Worm (Caenorhabditis elegans) whole organism, L3 larva: Measurements from ENCODE around the gene daf-14.

Experiments
- R02D3.7 ChIP-seq: fragments of 150-350 bp; optimal IDR thresholded peaks from 2 replicates; lab custom pipeline; 2014; ENCODE audit warnings: missing biosample characterization, missing genetic modification characterization
- ceh-16 ChIP-seq: sonication (generic microtip); optimal IDR thresholded peaks from 2 replicates; lab custom pipeline; 2017; ENCODE audit warnings: missing biosample characterization, missing genetic modification characterization
- ceh-82 ChIP-seq: fragments of 150-350 bp; optimal IDR thresholded peaks from 2 replicates; lab custom pipeline; 2014; ENCODE audit warnings: missing biosample characterization, missing genetic modification characterization
- ceh-9 ChIP-seq: sonication (generic microtip); optimal IDR thresholded peaks from 2 replicates; lab custom pipeline; 2018; ENCODE audit warnings: missing biosample characterization, missing genetic modification characterization
- daf-12 ChIP-seq: fragments of 150-350 bp; optimal IDR thresholded peaks from 2 replicates; lab custom pipeline; 2014; ENCODE audit warnings: missing biosample characterization, missing genetic modification reagents, missing genetic modification characterization
- egl-5 ChIP-seq: fragments of 150-350 bp; optimal IDR thresholded peaks from 2 replicates; lab custom pipeline; 2017; ENCODE audit warnings: missing biosample characterization, missing genetic modification reagents, missing genetic modification characterization, inconsistent platforms
- elt-1 ChIP-seq: fragments of 150-350 bp; optimal IDR thresholded peaks from 2 replicates; lab custom pipeline; 2014; ENCODE audit warnings: missing biosample characterization, missing genetic modification characterization
- elt-2 ChIP-seq: sonication (generic microtip); optimal IDR thresholded peaks from 2 replicates; lab custom pipeline; 2016; ENCODE audit warnings: missing genetic modification reagents, mild to moderate bottlenecking, missing genetic modification characterization, missing compliant biosample characterization
- elt-3 ChIP-seq, 3 experiments: fragments of 150-350 bp in 1 of 3; sonication (generic microtip) in 2 of 3; optimal IDR thresholded peaks; 2 replicates in 2 of 3; 4 replicates in 1 of 3; lab custom pipeline; 2014 to 2017; ENCODE audit warnings: missing biosample characterization in 3 of 3, missing genetic modification characterization in 3 of 3
- fkh-2 ChIP-seq: fragments of 150-350 bp; optimal IDR thresholded peaks from 2 replicates; lab custom pipeline; 2014; ENCODE audit warnings: missing biosample characterization, missing genetic modification reagents, missing genetic modification characterization
- fos-1 ChIP-seq: fragments of 150-350 bp; optimal IDR thresholded peaks from 2 replicates; lab custom pipeline; 2014; ENCODE audit warnings: missing biosample characterization, missing genetic modification characterization
- hmg-11 ChIP-seq: sonication (generic microtip); optimal IDR thresholded peaks from 2 replicates; lab custom pipeline; 2016; ENCODE audit warnings: missing genetic modification characterization, missing compliant biosample characterization
- jun-1 ChIP-seq: fragments of 150-350 bp; optimal IDR thresholded peaks from 2 replicates; lab custom pipeline; 2014; ENCODE audit warnings: missing biosample characterization, missing genetic modification reagents, missing genetic modification characterization
- lin-15B ChIP-seq: fragments of 150-350 bp; optimal IDR thresholded peaks from 2 replicates; lab custom pipeline; 2014; ENCODE audit warnings: missing biosample characterization, missing genetic modification characterization
- lin-39 ChIP-seq: fragments of 150-350 bp; optimal IDR thresholded peaks from 2 replicates; lab custom pipeline; 2018; ENCODE audit warnings: missing biosample characterization, missing genetic modification reagents, missing genetic modification characterization
- lsy-12 ChIP-seq: sonication (generic microtip); optimal IDR thresholded peaks from 2 replicates; lab custom pipeline; 2016; ENCODE audit warnings: mild to moderate bottlenecking, missing genetic modification characterization, missing compliant biosample characterization
- mdl-1 ChIP-seq: fragments of 150-350 bp; optimal IDR thresholded peaks from 2 replicates; lab custom pipeline; 2014; ENCODE audit warnings: missing biosample characterization, missing genetic modification characterization
- mml-1 ChIP-seq: fragments of 150-350 bp; sonication (generic microtip); optimal IDR thresholded peaks from 3 replicates; lab custom pipeline; 2014; ENCODE audit warnings: missing biosample characterization, missing genetic modification characterization
- nfya-1 ChIP-seq: sonication (generic microtip); optimal IDR thresholded peaks from 2 replicates; lab custom pipeline; 2017; ENCODE audit warnings: missing genetic modification characterization, mild to moderate bottlenecking, missing compliant biosample characterization, antibody characterized with exemption, moderate library complexity; ENCODE audit not compliant: insufficient read depth
- nhr-11 ChIP-seq: fragments of 150-350 bp; optimal IDR thresholded peaks from 2 replicates; lab custom pipeline; 2014; ENCODE audit warnings: missing biosample characterization, missing genetic modification characterization
- nhr-23 ChIP-seq: fragments of 150-350 bp; optimal IDR thresholded peaks from 2 replicates; lab custom pipeline; 2014; ENCODE audit warnings: missing biosample characterization, missing genetic modification reagents, missing genetic modification characterization
- nhr-237 ChIP-seq: fragments of 150-350 bp; optimal IDR thresholded peaks from 2 replicates; lab custom pipeline; 2014; ENCODE audit warnings: missing biosample characterization, missing genetic modification characterization
- nhr-25 ChIP-seq: sonication (generic microtip); optimal IDR thresholded peaks from 2 replicates; lab custom pipeline; 2017; ENCODE audit warnings: missing biosample characterization, missing genetic modification characterization
- nhr-28 ChIP-seq: fragments of 150-350 bp; optimal IDR thresholded peaks from 2 replicates; lab custom pipeline; 2014; ENCODE audit warnings: missing biosample characterization, missing genetic modification characterization
- nhr-67 ChIP-seq: fragments of 150-350 bp; optimal IDR thresholded peaks from 2 replicates; lab custom pipeline; 2014; ENCODE audit warnings: missing biosample characterization, missing genetic modification characterization
- nhr-76 ChIP-seq: fragments of 150-350 bp; sonication (generic microtip); optimal IDR thresholded peaks from 5 replicates; lab custom pipeline; 2014; ENCODE audit warnings: missing biosample characterization, missing genetic modification characterization
- nhr-77 ChIP-seq: fragments of 150-350 bp; optimal IDR thresholded peaks from 2 replicates; lab custom pipeline; 2014; ENCODE audit warnings: missing biosample characterization, missing genetic modification characterization
- pha-4 ChIP-seq: fragments of 150-350 bp; optimal IDR thresholded peaks from 2 replicates; lab custom pipeline; 2014; ENCODE audit warnings: missing biosample characterization, missing genetic modification reagents, missing genetic modification characterization
- pqm-1 ChIP-seq: fragments of 150-350 bp; optimal IDR thresholded peaks from 2 replicates; lab custom pipeline; 2017; ENCODE audit warnings: missing biosample characterization, missing genetic modification characterization, inconsistent platforms
- sea-2 ChIP-seq: fragments of 150-350 bp; sonication (generic microtip); optimal IDR thresholded peaks from 4 replicates; lab custom pipeline; 2014; ENCODE audit warnings: missing biosample characterization, missing genetic modification reagents, missing genetic modification characterization
- snpc-4 ChIP-seq: fragments of 150-350 bp; optimal IDR thresholded peaks from 2 replicates; lab custom pipeline; 2014; ENCODE audit warnings: missing biosample characterization, missing genetic modification characterization
- tbx-2 ChIP-seq: sonication (generic microtip); optimal IDR thresholded peaks from 2 replicates; lab custom pipeline; 2016; ENCODE audit warnings: mild to moderate bottlenecking, missing genetic modification characterization, missing compliant biosample characterization
- unc-39 ChIP-seq: sonication (generic microtip); optimal IDR thresholded peaks from 4 replicates; lab custom pipeline; 2017; ENCODE audit warnings: missing biosample characterization, missing genetic modification characterization
- unc-62 ChIP-seq: fragments of 150-350 bp; sonication (generic microtip); optimal IDR thresholded peaks from 4 replicates; lab custom pipeline; 2014; ENCODE audit warnings: missing biosample characterization, missing genetic modification reagents, missing genetic modification characterization
- zag-1 ChIP-seq: fragments of 150-350 bp; optimal IDR thresholded peaks from 2 replicates; lab custom pipeline; 2014; ENCODE audit warnings: missing biosample characterization, missing genetic modification characterization
- ztf-11 ChIP-seq: fragments of 150-350 bp; optimal IDR thresholded peaks from 2 replicates; lab custom pipeline; 2014; ENCODE audit warnings: missing biosample characterization, missing genetic modification characterization
- ztf-4 ChIP-seq: fragments of 150-350 bp; optimal IDR thresholded peaks from 2 replicates; lab custom pipeline; 2014; ENCODE audit warnings: missing biosample characterization, missing genetic modification characterization

daf-14 gene

DNA sequence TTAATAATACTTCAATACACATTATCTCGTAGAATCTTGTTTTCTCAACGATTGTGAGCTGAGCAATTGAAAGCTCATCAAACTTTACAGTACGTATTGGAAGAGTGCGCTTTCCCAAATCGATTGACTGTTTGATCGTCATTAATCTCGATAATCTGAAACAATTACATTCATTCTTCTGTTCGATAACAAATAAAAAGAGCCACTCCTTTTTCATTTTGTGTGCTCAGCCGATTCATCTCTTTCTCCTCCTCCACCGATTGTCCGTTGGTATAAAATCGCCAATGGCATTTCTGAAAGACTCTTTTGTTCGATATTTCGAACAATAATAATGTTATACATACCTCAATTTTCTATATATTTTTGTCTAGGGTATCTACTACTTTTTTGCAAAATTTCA lies 26.7 kb upstream of the daf-14 start, which contains the start of gene nas-12:
Gene nas-12 (plus strand): TSS at position 301 of the 400 bp plus-strand sequence.
- no peak for TF ChIP-seq nhr-237 (tag; lab: Kevin White, UChicago)
- TF ChIP-seq pha-4 (tag; lab: Kevin White, UChicago): no peak
- TF ChIP-seq ceh-16: no peak
- TF ChIP-seq lin-15B: no peak

DNA sequence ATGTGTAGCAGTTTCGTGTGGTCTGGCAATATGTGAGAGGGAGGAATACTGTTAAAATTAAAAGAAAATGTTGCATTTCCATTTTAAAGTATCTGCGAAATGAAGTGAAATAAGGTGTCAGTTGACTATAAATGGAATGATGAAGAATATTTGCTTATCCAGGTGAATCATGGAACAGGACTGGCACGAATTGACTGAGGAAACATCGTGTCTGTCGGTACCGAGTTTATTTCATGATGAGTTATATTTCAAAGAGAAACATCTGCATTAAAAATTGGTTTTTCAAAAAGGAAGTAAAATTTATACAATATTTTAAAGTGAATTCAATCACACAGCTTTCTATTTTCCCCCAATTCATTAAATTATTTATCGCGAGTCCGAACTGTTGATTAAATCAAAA lies 22.9 kb upstream of the daf-14 start, which contains the start of gene F01G10.6:
Gene F01G10.6 (minus strand): TSS at position 101 of the 400 bp plus-strand sequence.
- TF ChIP-seq unc-62 (GFP tag; lab: Kevin White, UChicago) (no peak), lin-39 (tag; lab: Kevin White, UChicago) (no peak), R02D3.7 (tag; lab: Kevin White, UChicago) (no peak), nhr-11 (tag; lab: Kevin White, UChicago) (no peak), zag-1 (tag; lab: Kevin White, UChicago) (no peak), sea-2 (no peak), lin-15B (no peak), nhr-76 (tag; lab: Kevin White, UChicago) (no peak), elt-3 (tag; optimal IDR thresholded peaks at IDR 0.05; lab: Kevin White, UChicago) (no peak), hmg-11 (tag; lab: Kevin White, UChicago) (no peak), nhr-28 (tag; lab: Kevin White, UChicago) (no peak), nhr-237 (tag; lab: Kevin White, UChicago) (no peak)

DNA sequence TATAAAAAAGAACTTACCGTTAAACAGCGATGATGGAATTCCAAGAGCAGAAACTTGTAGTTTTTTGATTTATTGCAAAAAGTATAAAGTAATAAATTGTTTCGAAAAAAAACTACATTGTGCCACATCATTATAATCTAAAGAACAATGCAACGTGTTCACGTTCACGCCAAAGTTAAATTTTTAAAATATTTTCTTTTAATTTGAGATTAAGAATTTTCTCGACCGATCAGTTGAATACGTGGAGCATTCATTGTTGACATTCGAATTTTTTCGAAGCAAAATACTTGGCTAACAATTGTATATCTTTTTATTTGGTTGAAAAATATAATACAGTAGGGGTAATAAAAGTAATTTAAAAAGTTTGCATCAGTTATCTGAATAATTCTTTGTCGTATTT lies 19.5 kb upstream of the daf-14 start, which contains the start of gene F01G10.5:
Gene F01G10.5 (minus strand): TSS at position 101 of the 400 bp plus-strand sequence.
- no peak for TF ChIP-seq ceh-9

DNA sequence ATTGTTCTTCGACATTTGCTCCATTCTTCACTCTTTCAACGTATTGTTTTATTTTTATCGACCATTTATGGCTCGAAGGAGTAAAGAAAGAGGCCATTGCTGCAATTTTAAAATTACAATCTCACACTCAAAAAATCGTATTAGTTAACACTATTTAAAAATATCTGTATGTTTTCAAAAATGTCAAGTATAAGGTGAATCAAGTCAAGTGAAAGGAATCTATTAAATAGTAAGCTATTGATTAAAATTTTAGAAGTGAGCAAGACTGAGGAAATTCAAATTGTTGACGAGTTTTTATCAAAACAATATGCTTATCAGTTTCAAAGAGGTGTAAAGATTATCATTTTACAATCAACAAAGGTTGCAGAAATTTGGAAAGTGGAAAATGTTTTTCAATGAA lies 18.0 kb upstream of the daf-14 start, which contains the start of gene F01G10.4:
Gene F01G10.4 (minus strand): TSS at position 101 of the 400 bp plus-strand sequence.
- TF ChIP-seq hmg-11 (tag; lab: Kevin White, UChicago): no peak
- TF ChIP-seq ztf-11: no peak
- TF ChIP-seq lin-39 (tag; lab: Kevin White, UChicago): no peak
- TF ChIP-seq nhr-67 (tag; lab: Kevin White, UChicago): no peak
- no peak for TF ChIP-seq jun-1 (tag; lab: Kevin White, UChicago)
- no peak for TF ChIP-seq nhr-77
- TF ChIP-seq nhr-76 (tag; lab: Kevin White, UChicago): no peak
- TF ChIP-seq lsy-12: no peak
- TF ChIP-seq mdl-1: no peak
- TF ChIP-seq nhr-23 (tag; lab: Kevin White, UChicago): no peak
- no peak for TF ChIP-seq nhr-28 (tag; lab: Kevin White, UChicago)
- TF ChIP-seq unc-39: no peak
- TF ChIP-seq fkh-2 (tag; lab: Kevin White, UChicago): no peak
- TF ChIP-seq, all 47 proteins: peak for 0

DNA sequence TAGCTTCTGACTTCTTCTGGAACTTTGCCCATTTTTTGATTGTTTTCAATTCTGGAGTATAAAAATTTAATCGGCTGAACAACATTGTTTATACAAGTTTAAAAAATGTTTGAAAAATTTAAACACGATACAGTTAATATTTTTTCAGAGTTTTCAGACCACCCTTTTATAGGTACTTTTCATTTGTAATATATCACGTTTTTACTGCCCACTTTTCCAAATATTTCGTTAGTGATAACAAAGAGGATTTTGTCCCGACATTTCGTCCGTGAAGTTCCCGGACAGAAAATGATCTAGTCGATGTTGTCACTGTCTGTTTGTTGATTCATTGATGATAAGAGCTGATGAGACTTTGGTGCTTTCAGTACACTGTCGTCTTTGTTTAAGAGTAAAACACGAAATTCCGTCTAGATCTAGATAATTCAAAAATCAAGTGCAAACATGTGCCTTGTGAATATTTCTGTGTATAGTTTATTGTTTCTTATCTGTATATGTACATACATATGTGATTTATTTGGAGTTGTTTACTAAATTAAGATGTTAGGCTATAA lies 15.1 kb upstream of the daf-14 start, which contains the start of gene ech-9:
Gene ech-9 (minus strand): TSS at position 51 of the 551 bp plus-strand sequence.
- TF ChIP-seq fos-1 (tag; lab: Kevin White, UChicago) (no peak), snpc-4 (no peak), nhr-67 (tag; lab: Kevin White, UChicago) (no peak), nfya-1 (no peak), egl-5 (tag; lab: Kevin White, UChicago) (no peak), ceh-82 (no peak), pqm-1 (tag; lab: Kevin White, UChicago) (peak; percentile 84), ceh-16 (no peak), elt-2 (tag; lab: Kevin White, UChicago) (peak; percentile 58), nhr-237 (tag; lab: Kevin White, UChicago) (no peak), mdl-1 (no peak)

DNA sequence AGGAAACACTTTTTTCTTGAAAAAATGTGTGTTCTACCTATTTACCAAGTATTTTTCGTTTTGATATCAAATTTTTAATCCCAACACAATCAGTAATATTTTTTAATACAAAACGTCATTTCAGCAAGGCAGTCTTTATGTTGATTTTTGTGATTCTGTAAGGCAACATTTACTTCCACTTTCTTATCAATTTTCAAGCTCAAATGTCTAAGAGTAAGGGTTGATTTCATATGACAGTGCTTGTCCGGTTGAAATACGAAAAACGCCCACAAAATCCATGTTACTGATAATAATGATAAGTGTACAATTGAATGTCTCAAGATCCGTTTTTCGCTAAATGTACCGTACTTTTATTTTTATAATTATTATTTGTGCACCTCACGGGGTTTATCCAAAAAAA lies 14.3 kb upstream of the daf-14 start:
- TF ChIP-seq fos-1 (tag; lab: Kevin White, UChicago) (no peak), mml-1 (tag; lab: Kevin White, UChicago) (no peak), nhr-77 (no peak), elt-1 (no peak), daf-12 (no peak), ceh-16 (no peak), elt-2 (tag; lab: Kevin White, UChicago) (peak; percentile 71), ztf-4 (tag; lab: Kevin White, UChicago) (no peak), ceh-82 (no peak), R02D3.7 (tag; lab: Kevin White, UChicago) (no peak), hmg-11 (tag; lab: Kevin White, UChicago) (no peak), lin-39 (tag; lab: Kevin White, UChicago) (no peak), pha-4 (tag; lab: Kevin White, UChicago) (no peak), fkh-2 (tag; lab: Kevin White, UChicago) (no peak), nhr-25 (tag; lab: Kevin White, UChicago) (no peak), ceh-9 (no peak), pqm-1 (tag; lab: Kevin White, UChicago) (peak; percentile 83), jun-1 (tag; lab: Kevin White, UChicago) (peak; percentile 56), nhr-76 (tag; lab: Kevin White, UChicago) (no peak), tbx-2 (no peak), zag-1 (tag; lab: Kevin White, UChicago) (no peak), snpc-4 (no peak), nhr-11 (tag; lab: Kevin White, UChicago) (no peak)
